Worm (Caenorhabditis elegans): ENCODE data around the gene srw-6.

ce11 chrV:3789770-3790169 lies 18.7 kb upstream of the srw-6 start, which contains the start of gene R08F11.7:
- TF ChIP-seq gmeb-1 (tag; optimal IDR thresholded peaks at IDR 0.05) (no peak), lin-39 (tag; optimal IDR thresholded peaks at IDR 0.05) (no peak), aly-2 (tag; optimal IDR thresholded peaks at IDR 0.05) (no peak), nhr-25 (tag; optimal IDR thresholded peaks at IDR 0.05) (no peak), skn-1 (tag; optimal IDR thresholded peaks at IDR 0.05) (no peak), ceh-82 (tag; optimal IDR thresholded peaks at IDR 0.05) (no peak), egl-27 (tag; optimal IDR thresholded peaks at IDR 0.05) (no peak), mbf-1 (tag; optimal IDR thresholded peaks at IDR 0.05) (no peak), nhr-10 (tag; optimal IDR thresholded peaks at IDR 0.05) (no peak), nhr-77 (tag; optimal IDR thresholded peaks at IDR 0.05) (no peak), mdl-1 (tag; optimal IDR thresholded peaks at IDR 0.05) (no peak), C34F6.9 (tag; optimal IDR thresholded peaks at IDR 0.05) (no peak), lin-13 (GFP tag; optimal IDR thresholded peaks at IDR 0.05) (no peak), ZK546.5 (tag; optimal IDR thresholded peaks at IDR 0.05) (no peak)
